Worm (Caenorhabditis elegans) whole organism, L4 larva: ENCODE data around the gene abcf-3.

Experiments
- F49E8.2 ChIP-seq: sonication (generic microtip); optimal IDR thresholded peaks from 2 replicates; lab custom pipeline; 2016; ENCODE audit warnings: missing compliant biosample characterization, mild to moderate bottlenecking, missing genetic modification characterization, borderline replicate concordance
- ceh-82 ChIP-seq: sonication (generic microtip); optimal IDR thresholded peaks from 2 replicates; lab custom pipeline; 2017; ENCODE audit warnings: missing biosample characterization, missing genetic modification characterization
- ces-1 ChIP-seq: fragments of 150-350 bp; sonication (generic microtip); optimal IDR thresholded peaks from 4 replicates; lab custom pipeline; 2014; ENCODE audit warnings: missing biosample characterization, missing genetic modification reagents, missing genetic modification characterization
- hmg-1.1 ChIP-seq: fragments of 200-800 bp; sonication (Bioruptor generic); IDR thresholded peaks from 2 replicates; pipeline ENCODE4 v1.3.6; 2022; ENCODE audit warnings: missing genetic modification reagents, missing genetic modification characterization, missing compliant biosample characterization
- lin-38 ChIP-seq: fragments of 200-800 bp; sonication (Bioruptor generic); IDR thresholded peaks from 2 replicates; pipeline ENCODE4 v1.3.6; 2022; ENCODE audit warnings: missing genetic modification reagents, missing genetic modification characterization, missing compliant biosample characterization
- mep-1 ChIP-seq: fragments of 150-350 bp; sonication (generic microtip); optimal IDR thresholded peaks from 3 replicates; lab custom pipeline; 2014; ENCODE audit warnings: missing biosample characterization, missing genetic modification characterization
- nhr-11 ChIP-seq: fragments of 150-350 bp; optimal IDR thresholded peaks from 2 replicates; lab custom pipeline; 2014; ENCODE audit warnings: missing biosample characterization, missing genetic modification characterization
- nhr-237 ChIP-seq: sonication (generic microtip); optimal IDR thresholded peaks from 2 replicates; lab custom pipeline; 2017; ENCODE audit warnings: missing biosample characterization, missing genetic modification characterization
- pha-4 ChIP-seq, 2 experiments: fragments of 150-350 bp in 1 of 2; fragments of 200-800 bp in 1 of 2; sonication (Bioruptor generic) in 1 of 2; IDR thresholded peaks in 1 of 2; optimal IDR thresholded peaks in 1 of 2; 2 replicates each; pipeline versions ENCODE4 v1.3.6 to Lab custom; 2014 to 2022; ENCODE audit warnings: missing genetic modification characterization in 2 of 2, missing genetic modification reagents in 2 of 2, missing biosample characterization in 1 of 2, missing compliant biosample characterization in 1 of 2
- snpc-4 ChIP-seq: fragments of 150-350 bp; optimal IDR thresholded peaks from 2 replicates; lab custom pipeline; 2014; ENCODE audit warnings: missing biosample characterization, missing genetic modification characterization
- unc-130 ChIP-seq: sonication (generic microtip); optimal IDR thresholded peaks from 2 replicates; lab custom pipeline; 2016; ENCODE audit warnings: missing genetic modification reagents, missing genetic modification characterization, missing compliant biosample characterization
- unc-62 ChIP-seq, 3 experiments: fragments of 150-350 bp in 1 of 3; sonication (generic microtip); optimal IDR thresholded peaks in 2 of 3; peaks in 1 of 3; 1 replicate in 1 of 3; 2 replicates in 2 of 3; lab custom pipeline; 2014 to 2017; ENCODE audit warnings: missing biosample characterization in 3 of 3, missing genetic modification characterization in 3 of 3, missing genetic modification reagents in 3 of 3, missing genotype in 1 of 3

DNA sequence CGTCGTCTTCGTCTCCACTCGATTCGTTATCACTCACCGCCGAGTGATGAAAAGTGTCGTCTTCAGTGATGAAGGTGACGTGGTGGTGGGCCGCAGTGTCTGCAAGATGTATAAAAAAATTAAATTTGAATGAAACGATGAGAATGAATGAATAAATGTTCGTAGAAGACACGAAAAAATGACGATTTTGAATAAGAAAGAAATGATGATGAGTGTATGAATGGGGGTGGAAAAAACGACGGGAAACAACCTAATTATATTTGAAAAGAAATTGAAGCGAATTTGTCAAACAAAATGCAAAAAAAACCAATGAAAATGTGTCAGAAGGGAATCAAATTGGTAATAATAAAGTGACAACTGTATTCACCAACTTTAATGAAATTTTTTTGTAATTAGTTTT lies 37.0 kb upstream of the abcf-3 start, which contains the start of gene mvk-1:
- TF ChIP-seq F49E8.2 (tag; lab: Kevin White, UChicago) (no peak), ceh-82 (tag; lab: Kevin White, UChicago) (no peak), nhr-237 (tag; lab: Kevin White, UChicago) (no peak), unc-130 (GFP tag; lab: Kevin White, UChicago) (no peak), snpc-4 (no peak), ces-1 (GFP tag; lab: Kevin White, UChicago) (no peak), lin-38 (no peak), hmg-1.1 (GFP tag; lab: Robert Waterston, UW) (no peak), mep-1 (tag; lab: Kevin White, UChicago) (no peak), pha-4 (GFP tag; IDR thresholded peaks at IDR 0.05; lab: Robert Waterston, UW) (no peak), pha-4 (tag; optimal IDR thresholded peaks at IDR 0.05; lab: Kevin White, UChicago) (no peak), nhr-11 (tag; lab: Kevin White, UChicago) (no peak), unc-62 (GFP tag; optimal IDR thresholded peaks at IDR 0.05 in 1 of 2; lab: Kevin White, UChicago) (no peak), unc-62 (tag; optimal IDR thresholded peaks at IDR 0.05; lab: Kevin White, UChicago) (no peak)
